Worm (Caenorhabditis elegans): ENCODE results near the gene lact-6.

Gene lact-6

ce11 chrIV:17380061-17380680 lies 51.0 kb downstream of the lact-6 start, which contains the start of the genes C30H6.9 and dlat-2:
Gene C30H6.9, minus strand, starts transcription at chrIV:17380170.
Gene dlat-2, plus strand, starts transcription at chrIV:17380626.
- TF ChIP-seq nhr-25 (tag; optimal IDR thresholded peaks at IDR 0.05) (no peak), lsy-2 (tag; optimal IDR thresholded peaks at IDR 0.05) (peak in 1 of 2 experiments; percentile 40), unc-55 (GFP tag; optimal IDR thresholded peaks at IDR 0.05) (peak; percentile 60), lin-13 (GFP tag; optimal IDR thresholded peaks at IDR 0.05) (peak; percentile 11), fos-1 (tag; optimal IDR thresholded peaks at IDR 0.05) (peak; percentile 11), nhr-129 (tag; optimal IDR thresholded peaks at IDR 0.05) (peak; percentile 20), elt-1 (tag; optimal IDR thresholded peaks at IDR 0.05) (no peak), C34F6.9 (tag; optimal IDR thresholded peaks at IDR 0.05) (peak; percentile 60)
